Fruit fly (Drosophila melanogaster) whole organism, adult: Measurements from ENCODE around the gene Nmt.

Experiments
- CG11617 ChIP-seq: fragments of 200-800 bp; sonication (Bioruptor generic); optimal IDR thresholded peaks from 2 replicates; lab custom pipeline; 2017; ENCODE audit warnings: mild to moderate bottlenecking, missing biosample characterization, missing genetic modification reagents, missing genetic modification characterization
- CG12768 ChIP-seq: fragments of 200-800 bp; sonication (Bioruptor generic); optimal IDR thresholded peaks from 2 replicates; lab custom pipeline; 2017; ENCODE audit warnings: missing biosample characterization, missing genetic modification characterization, mild to moderate bottlenecking, moderate library complexity, missing genetic modification reagents
- CG14711 ChIP-seq: fragments of 200-800 bp; sonication (Bioruptor generic); optimal IDR thresholded peaks from 2 replicates; lab custom pipeline; 2018; ENCODE audit warnings: missing biosample characterization, mild to moderate bottlenecking, missing genetic modification characterization, moderate library complexity
- CG1620 ChIP-seq: fragments of 200-800 bp; sonication (Bioruptor generic); optimal IDR thresholded peaks from 2 replicates; lab custom pipeline; 2016; ENCODE audit warnings: missing biosample characterization, missing genetic modification characterization
- CG33017 ChIP-seq: fragments of 200-800 bp; sonication (Bioruptor generic); optimal IDR thresholded peaks from 2 replicates; lab custom pipeline; 2018; ENCODE audit warnings: missing biosample characterization, mild to moderate bottlenecking, missing genetic modification characterization, moderate library complexity
- CG5204 ChIP-seq: fragments of 200-800 bp; sonication (Bioruptor generic); optimal IDR thresholded peaks from 2 replicates; lab custom pipeline; 2016; ENCODE audit warnings: missing biosample characterization, missing genetic modification characterization
- CG7045 ChIP-seq: fragments of 200-800 bp; sonication (Bioruptor generic); optimal IDR thresholded peaks from 2 replicates; lab custom pipeline; 2017; ENCODE audit warnings: missing biosample characterization, mild to moderate bottlenecking, missing genetic modification characterization
- CG7101 ChIP-seq: fragments of 200-800 bp; sonication (Bioruptor generic); optimal IDR thresholded peaks from 2 replicates; lab custom pipeline; 2018; ENCODE audit warnings: missing biosample characterization, mild to moderate bottlenecking, missing genetic modification characterization, moderate library complexity
- Clk ChIP-seq: fragments of 200-800 bp; sonication (Bioruptor generic); optimal IDR thresholded peaks from 2 replicates; lab custom pipeline; 2017; ENCODE audit warnings: missing biosample characterization, missing genetic modification characterization
- Crg-1 ChIP-seq: fragments of 200-800 bp; sonication (Bioruptor generic); optimal IDR thresholded peaks from 2 replicates; lab custom pipeline; 2016; ENCODE audit warnings: missing biosample characterization, missing genetic modification characterization
- Hr96 ChIP-seq: fragments of 200-800 bp; sonication (Bioruptor generic); optimal IDR thresholded peaks from 2 replicates; lab custom pipeline; 2016; ENCODE audit warnings: missing biosample characterization, missing genetic modification characterization
- Mnt ChIP-seq: fragments of 200-800 bp; sonication (Bioruptor generic); optimal IDR thresholded peaks from 2 replicates; lab custom pipeline; 2016; ENCODE audit warnings: missing biosample characterization, mild to moderate bottlenecking, missing genetic modification characterization
- bab1 ChIP-seq: fragments of 200-800 bp; sonication (Bioruptor generic); optimal IDR thresholded peaks from 3 replicates; lab custom pipeline; 2019; ENCODE audit warnings: missing biosample characterization, mild to moderate bottlenecking, missing genetic modification characterization, moderate library complexity
- cic ChIP-seq: fragments of 200-800 bp; sonication (Bioruptor generic); optimal IDR thresholded peaks from 2 replicates; lab custom pipeline; 2017; ENCODE audit warnings: missing biosample characterization, mild to moderate bottlenecking, missing genetic modification characterization, moderate library complexity
- cnc ChIP-seq, 2 experiments: fragments of >200 bp; optimal IDR thresholded peaks; 2 replicates each; lab custom pipeline; 2017
- kay ChIP-seq: fragments of 200-800 bp; sonication (Bioruptor generic); peaks from one replicate; lab custom pipeline; 2016; ENCODE audit warnings: missing biosample characterization, missing genetic modification characterization, borderline replicate concordance
- ovo ChIP-seq: fragments of 200-800 bp; sonication (Bioruptor generic); optimal IDR thresholded peaks from 2 replicates; lab custom pipeline; 2016; ENCODE audit warnings: missing biosample characterization, missing genetic modification characterization
- pad ChIP-seq: fragments of 200-800 bp; sonication (Bioruptor generic); optimal IDR thresholded peaks from 3 replicates; lab custom pipeline; 2017; ENCODE audit warnings: missing biosample characterization, missing genetic modification characterization, mild to moderate bottlenecking, moderate library complexity, missing genetic modification reagents
- tj ChIP-seq: fragments of 200-800 bp; sonication (Bioruptor generic); optimal IDR thresholded peaks from 3 replicates; lab custom pipeline; 2017; ENCODE audit warnings: missing biosample characterization, mild to moderate bottlenecking, missing genetic modification characterization, moderate library complexity
- toe ChIP-seq: fragments of 200-800 bp; sonication (Bioruptor generic); optimal IDR thresholded peaks from 2 replicates; lab custom pipeline; 2016; ENCODE audit warnings: missing biosample characterization, missing genetic modification characterization

Nmt gene

dm6 chr3L:8150284-8150683 is 27.9 kb downstream of the Nmt start:
- no peak for TF ChIP-seq CG11617 (GFP tag; lab: Kevin White, UChicago)
- no peak for TF ChIP-seq CG33017 (tag; lab: Kevin White, UChicago)
- TF ChIP-seq ovo (GFP tag; lab: Kevin White, UChicago), result no peak
- no peak for TF ChIP-seq tj (GFP tag; lab: Kevin White, UChicago)

DNA sequence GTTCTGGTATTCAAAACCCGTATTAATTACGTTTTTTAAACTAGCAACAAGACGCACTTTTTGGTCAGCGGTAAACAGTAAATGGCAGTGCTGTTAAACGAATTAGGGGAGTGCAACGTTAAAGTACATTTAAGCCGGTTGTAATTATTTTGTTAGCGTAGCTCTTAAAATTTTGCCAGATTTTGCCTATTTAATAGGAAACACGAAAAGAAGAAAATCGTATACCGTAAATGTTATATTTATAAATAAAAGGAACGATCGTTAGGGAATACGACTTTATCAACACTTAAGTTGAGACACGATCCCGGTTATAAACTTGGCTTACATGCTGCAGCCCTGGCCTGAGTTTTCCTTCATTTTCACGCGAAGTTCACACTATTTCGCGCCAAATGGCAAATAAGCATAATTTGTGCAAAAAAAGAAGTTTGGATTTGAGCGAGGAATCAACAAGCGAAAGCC is 40.8 kb downstream of the Nmt start, which contains the start of the genes Setx and mus301:
Setx (minus strand) TSS at position 51 of the 459 bp plus-strand sequence.
mus301 (plus strand) TSS at position 361 of the 459 bp plus-strand sequence.
- TF ChIP-seq cic (GFP tag; lab: Kevin White, UChicago) (peak; percentile 34), CG33017 (tag; lab: Kevin White, UChicago) (peak; percentile 58), pad (GFP tag; lab: Kevin White, UChicago) (peak; percentile 82), ovo (GFP tag; lab: Kevin White, UChicago) (peak; percentile 90), cnc (optimal IDR thresholded peaks at IDR 0.05; lab: Kevin White, UChicago) (no peak), CG7045 (GFP tag; lab: Kevin White, UChicago) (peak; percentile 81), tj (GFP tag; lab: Kevin White, UChicago) (peak; percentile 72), CG5204 (GFP tag; lab: Kevin White, UChicago) (peak; percentile 89), bab1 (GFP tag; lab: Kevin White, UChicago) (peak; percentile 82), toe (GFP tag; lab: Kevin White, UChicago) (peak; percentile 89), CG12768 (GFP tag; lab: Kevin White, UChicago) (peak; percentile 88), kay (GFP tag; lab: Kevin White, UChicago) (no peak), Crg-1 (GFP tag; lab: Kevin White, UChicago) (peak; percentile 91), Clk (GFP tag; lab: Kevin White, UChicago) (peak; percentile 68), CG1620 (GFP tag; lab: Kevin White, UChicago) (peak; percentile 90), Hr96 (GFP tag; lab: Kevin White, UChicago) (peak; percentile 80), CG14711 (tag; lab: Kevin White, UChicago) (peak; percentile 74), CG7101 (tag; lab: Kevin White, UChicago) (peak; percentile 84), Mnt (GFP tag; lab: Kevin White, UChicago) (peak; percentile 76), CG11617 (GFP tag; lab: Kevin White, UChicago) (peak; percentile 83)

DNA sequence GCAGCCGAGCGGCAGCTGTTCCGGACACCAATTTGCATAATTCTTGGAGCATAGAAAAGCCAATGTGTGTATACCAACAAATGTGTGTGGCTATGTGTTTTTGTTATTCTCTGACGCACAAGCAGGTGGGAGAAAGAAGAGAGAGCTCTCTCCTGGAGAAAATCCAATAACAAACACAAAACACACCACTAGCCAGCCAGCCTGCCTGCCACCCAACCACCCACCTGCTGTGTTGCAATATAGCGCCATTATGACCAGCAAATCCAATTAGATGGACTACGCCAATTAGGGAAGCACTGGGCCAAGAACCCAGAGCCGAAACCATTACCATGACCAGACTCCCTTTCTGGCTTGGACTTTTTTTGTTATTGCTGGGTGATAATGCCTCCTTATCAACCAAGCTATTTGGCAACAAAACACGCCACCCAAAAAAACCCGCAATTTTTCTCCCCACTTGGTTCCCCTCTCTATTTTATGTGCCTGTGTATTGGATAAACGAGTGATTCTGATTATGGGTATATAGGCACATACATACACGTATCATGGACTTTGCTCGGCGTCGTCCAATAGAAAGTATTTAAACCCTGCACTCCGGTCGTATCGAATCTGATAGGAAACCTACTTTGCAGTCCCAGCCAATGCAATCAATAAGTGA is 49.7 kb downstream of the Nmt start:
- TF ChIP-seq cnc (optimal IDR thresholded peaks at IDR 0.05; lab: Kevin White, UChicago), result no peak
- TF ChIP-seq cic (GFP tag; lab: Kevin White, UChicago), result peak; percentile 6
- no peak for TF ChIP-seq Crg-1 (GFP tag; lab: Kevin White, UChicago)
- no peak for TF ChIP-seq CG33017 (tag; lab: Kevin White, UChicago)
- TF ChIP-seq CG7045 (GFP tag; lab: Kevin White, UChicago), result peak; percentile 38
- TF ChIP-seq CG5204 (GFP tag; lab: Kevin White, UChicago), result peak; percentile 42
- peak; percentile 54 for TF ChIP-seq pad (GFP tag; lab: Kevin White, UChicago)
- no peak for TF ChIP-seq Hr96 (GFP tag; lab: Kevin White, UChicago)
- peak; percentile 27 for TF ChIP-seq CG14711 (tag; lab: Kevin White, UChicago)
- no peak for TF ChIP-seq ovo (GFP tag; lab: Kevin White, UChicago)
- peak; percentile 60 for TF ChIP-seq Mnt (GFP tag; lab: Kevin White, UChicago)
- no peak for TF ChIP-seq CG1620 (GFP tag; lab: Kevin White, UChicago)
- TF ChIP-seq toe (GFP tag; lab: Kevin White, UChicago), result peak; percentile 34
- no peak for TF ChIP-seq kay (GFP tag; lab: Kevin White, UChicago)
- TF ChIP-seq CG12768 (GFP tag; lab: Kevin White, UChicago), result peak; percentile 72
- TF ChIP-seq CG7101 (tag; lab: Kevin White, UChicago), result no peak
- no peak for TF ChIP-seq Clk (GFP tag; lab: Kevin White, UChicago)
- TF ChIP-seq bab1 (GFP tag; lab: Kevin White, UChicago), result no peak
- no peak for TF ChIP-seq CG11617 (GFP tag; lab: Kevin White, UChicago)
- no peak for TF ChIP-seq tj (GFP tag; lab: Kevin White, UChicago)

dm6 chr3L:8127712-8128210 is 50.5 kb downstream of the Nmt start, which contains the start of the genes Cds and Uba2:
Cds (plus strand) TSS chr3L:8127762.
Uba2 (minus strand) TSS chr3L:8127818.
- TF ChIP-seq cnc (optimal IDR thresholded peaks at IDR 0.05; lab: Kevin White, UChicago) (no peak), Clk (GFP tag; lab: Kevin White, UChicago) (peak; percentile 92), CG33017 (tag; lab: Kevin White, UChicago) (peak; percentile 95), Hr96 (GFP tag; lab: Kevin White, UChicago) (no peak), bab1 (GFP tag; lab: Kevin White, UChicago) (peak; percentile 97), Crg-1 (GFP tag; lab: Kevin White, UChicago) (peak; percentile 96), CG5204 (GFP tag; lab: Kevin White, UChicago) (peak; percentile 90), CG12768 (GFP tag; lab: Kevin White, UChicago) (peak; percentile 95), ovo (GFP tag; lab: Kevin White, UChicago) (peak; percentile 97), CG11617 (GFP tag; lab: Kevin White, UChicago) (peak; percentile 97), Mnt (GFP tag; lab: Kevin White, UChicago) (peak; percentile 89), pad (GFP tag; lab: Kevin White, UChicago) (peak; percentile 88), CG14711 (tag; lab: Kevin White, UChicago) (peak; percentile 97), CG7045 (GFP tag; lab: Kevin White, UChicago) (peak; percentile 96), kay (GFP tag; lab: Kevin White, UChicago) (no peak), CG1620 (GFP tag; lab: Kevin White, UChicago) (peak; percentile 90), cic (GFP tag; lab: Kevin White, UChicago) (peak; percentile 87), toe (GFP tag; lab: Kevin White, UChicago) (peak; percentile 96), CG7101 (tag; lab: Kevin White, UChicago) (peak; percentile 98), tj (GFP tag; lab: Kevin White, UChicago) (peak; percentile 93)
